Worm (Caenorhabditis elegans) whole organism, L1 larva: ENCODE data around the gene srh-24.

ENCODE experiments used
- C04F5.9 ChIP-seq: sonication (generic microtip); optimal IDR thresholded peaks from 2 replicates; lab custom pipeline; 2016; ENCODE audit warnings: missing genetic modification characterization, missing compliant biosample characterization
- C16A3.4 ChIP-seq: fragments of 150-350 bp; optimal IDR thresholded peaks from 2 replicates; lab custom pipeline; 2014; ENCODE audit warnings: missing biosample characterization, missing genetic modification characterization
- C34B4.2 ChIP-seq: sonication (generic microtip); optimal IDR thresholded peaks from 2 replicates; lab custom pipeline; 2017; ENCODE audit warnings: mild to moderate bottlenecking, missing genetic modification characterization, missing compliant biosample characterization
- aly-2 ChIP-seq: fragments of 150-350 bp; optimal IDR thresholded peaks from 2 replicates; lab custom pipeline; 2014; ENCODE audit warnings: missing biosample characterization, missing genetic modification characterization
- blmp-1 ChIP-seq: fragments of 150-350 bp; optimal IDR thresholded peaks from 2 replicates; lab custom pipeline; 2014; ENCODE audit warnings: missing biosample characterization, missing genetic modification characterization
- ceh-82 ChIP-seq, 3 experiments: fragments of 150-350 bp in 1 of 3; sonication (generic microtip) in 2 of 3; optimal IDR thresholded peaks; 2 replicates each; lab custom pipeline; 2014 to 2017; ENCODE audit warnings: missing biosample characterization in 3 of 3, missing genetic modification characterization in 3 of 3
- dsc-1 ChIP-seq: sonication (generic microtip); optimal IDR thresholded peaks from 2 replicates; lab custom pipeline; 2016; ENCODE audit warnings: mild to moderate bottlenecking, missing genetic modification characterization, missing compliant biosample characterization
- efl-1 ChIP-seq, 4 experiments: fragments of 150-350 bp; optimal IDR thresholded peaks in 3 of 4; peaks in 1 of 4; 1 replicate in 1 of 4; 2 replicates in 3 of 4; lab custom pipeline; 2014; ENCODE audit warnings: missing biosample characterization in 2 of 4, missing genetic modification characterization in 2 of 4, missing genetic modification reagents in 2 of 4
- elt-2 ChIP-seq: sonication (generic microtip); optimal IDR thresholded peaks from 2 replicates; lab custom pipeline; 2016; ENCODE audit warnings: missing genetic modification characterization, mild to moderate bottlenecking, inconsistent platforms, missing compliant biosample characterization, missing genetic modification reagents
- elt-3 ChIP-seq, 6 experiments: fragments of 150-350 bp in 1 of 6; sonication (generic microtip); optimal IDR thresholded peaks; 2 replicates each; lab custom pipeline; 2017 to 2018; ENCODE audit warnings: missing biosample characterization in 6 of 6, missing genetic modification characterization in 6 of 6, inconsistent platforms in 1 of 6
- fkh-10 ChIP-seq: sonication (generic microtip); optimal IDR thresholded peaks from 2 replicates; lab custom pipeline; 2017; ENCODE audit warnings: missing biosample characterization, missing genetic modification reagents, missing genetic modification characterization
- fos-1 ChIP-seq: fragments of 150-350 bp; optimal IDR thresholded peaks from 2 replicates; lab custom pipeline; 2014; ENCODE audit warnings: missing biosample characterization, missing genetic modification characterization
- grh-1 ChIP-seq: fragments of 200-800 bp; sonication (Bioruptor generic); IDR thresholded peaks from 2 replicates; pipeline ENCODE4 v1.3.6; 2022; ENCODE audit warnings: missing genetic modification reagents, missing genetic modification characterization, missing compliant biosample characterization
- isw-1 ChIP-seq: fragments of 200-800 bp; sonication (Bioruptor generic); IDR thresholded peaks from 2 replicates; pipeline ENCODE4 v1.3.6; 2022; ENCODE audit warnings: missing genetic modification characterization, missing compliant biosample characterization
- lin-14 ChIP-seq: fragments of 200-800 bp; sonication (Bioruptor generic); optimal IDR thresholded peaks from 2 replicates; lab custom pipeline; 2018; ENCODE audit warnings: mild to moderate bottlenecking, missing genetic modification characterization, moderate library complexity, missing compliant biosample characterization
- lin-15B ChIP-seq: fragments of 150-350 bp; sonication (generic microtip); optimal IDR thresholded peaks from 3 replicates; lab custom pipeline; 2014; ENCODE audit warnings: missing biosample characterization, missing genetic modification characterization
- lin-35 ChIP-seq, 2 experiments: fragments of 150-350 bp; optimal IDR thresholded peaks; 2 replicates each; lab custom pipeline; 2014; ENCODE audit warnings: missing biosample characterization in 2 of 2, missing genetic modification characterization in 2 of 2, missing genetic modification reagents in 2 of 2
- lir-3 ChIP-seq: sonication (generic microtip); optimal IDR thresholded peaks from 2 replicates; lab custom pipeline; 2016; ENCODE audit warnings: mild to moderate bottlenecking, missing genetic modification characterization, moderate library complexity, missing compliant biosample characterization; ENCODE audit not compliant: poor library complexity
- lsy-2 ChIP-seq, 2 experiments: fragments of 150-350 bp; optimal IDR thresholded peaks; 2 replicates each; lab custom pipeline; 2014; ENCODE audit warnings: missing biosample characterization in 2 of 2, missing genetic modification characterization in 2 of 2
- mab-9 ChIP-seq: fragments of 200-800 bp; sonication (Bioruptor generic); IDR thresholded peaks from 2 replicates; pipeline ENCODE4 v1.3.6; 2022; ENCODE audit warnings: missing genetic modification reagents, missing genetic modification characterization, missing compliant biosample characterization
- mdl-1 ChIP-seq, 2 experiments: fragments of 150-350 bp; optimal IDR thresholded peaks; 2 replicates each; lab custom pipeline; 2014 to 2017; ENCODE audit warnings: missing biosample characterization in 2 of 2, missing genetic modification characterization in 2 of 2, inconsistent platforms in 1 of 2
- mep-1 ChIP-seq: fragments of 150-350 bp; optimal IDR thresholded peaks from 2 replicates; lab custom pipeline; 2014; ENCODE audit warnings: missing biosample characterization, missing genetic modification characterization
- nhr-12 ChIP-seq: sonication (generic microtip); optimal IDR thresholded peaks from 2 replicates; lab custom pipeline; 2017; ENCODE audit warnings: missing biosample characterization, missing genetic modification characterization
- nhr-19 ChIP-seq: fragments of 200-800 bp; sonication (Bioruptor generic); conservative IDR thresholded peaks from 2 replicates; pipeline ENCODE4 v1.3.6; 2022; ENCODE audit warnings: missing genetic modification characterization, missing compliant biosample characterization
- nhr-20 ChIP-seq: sonication (generic microtip); optimal IDR thresholded peaks from 2 replicates; lab custom pipeline; 2016; ENCODE audit warnings: mild to moderate bottlenecking, missing genetic modification characterization, missing compliant biosample characterization
- nhr-47 ChIP-seq: sonication (generic microtip); optimal IDR thresholded peaks from 2 replicates; lab custom pipeline; 2016; ENCODE audit warnings: mild to moderate bottlenecking, missing genetic modification characterization, moderate library complexity, missing compliant biosample characterization
- nhr-71 ChIP-seq: sonication (generic microtip); optimal IDR thresholded peaks from 2 replicates; lab custom pipeline; 2016; ENCODE audit warnings: mild to moderate bottlenecking, missing genetic modification characterization, moderate library complexity, missing compliant biosample characterization
- nhr-85 ChIP-seq: sonication (generic microtip); peaks from one replicate; lab custom pipeline; 2016; ENCODE audit warnings: missing genetic modification characterization, inconsistent platforms, missing compliant biosample characterization
- nhr-90 ChIP-seq: sonication (generic microtip); optimal IDR thresholded peaks from 2 replicates; lab custom pipeline; 2016; ENCODE audit warnings: mild to moderate bottlenecking, missing genetic modification characterization, missing compliant biosample characterization; ENCODE audit not compliant: poor library complexity
- pqm-1 ChIP-seq: sonication (generic microtip); optimal IDR thresholded peaks from 3 replicates; lab custom pipeline; 2017; ENCODE audit warnings: missing biosample characterization, missing genetic modification characterization
- rnt-1 ChIP-seq: sonication (generic microtip); optimal IDR thresholded peaks from 2 replicates; lab custom pipeline; 2016; ENCODE audit warnings: mild to moderate bottlenecking, missing genetic modification characterization, moderate library complexity, missing compliant biosample characterization
- snpc-4 ChIP-seq: fragments of 150-350 bp; optimal IDR thresholded peaks from 2 replicates; lab custom pipeline; 2014; ENCODE audit warnings: missing biosample characterization, missing genetic modification characterization
- snu-23 ChIP-seq: sonication (generic microtip); optimal IDR thresholded peaks from 2 replicates; lab custom pipeline; 2016; ENCODE audit warnings: missing genetic modification characterization, missing compliant biosample characterization
- sup-37 ChIP-seq: fragments of 200-800 bp; sonication (Bioruptor generic); optimal IDR thresholded peaks from 2 replicates; lab custom pipeline; 2018; ENCODE audit warnings: mild to moderate bottlenecking, missing genetic modification characterization, missing compliant biosample characterization
- swsn-7 ChIP-seq: sonication (generic microtip); optimal IDR thresholded peaks from 2 replicates; lab custom pipeline; 2016; ENCODE audit warnings: missing genetic modification characterization, missing compliant biosample characterization
- unc-130 ChIP-seq: fragments of 150-350 bp; optimal IDR thresholded peaks from 2 replicates; lab custom pipeline; 2017; ENCODE audit warnings: missing biosample characterization, missing genetic modification characterization, inconsistent platforms
- unc-30 ChIP-seq: sonication (generic microtip); optimal IDR thresholded peaks from 2 replicates; lab custom pipeline; 2017; ENCODE audit warnings: missing biosample characterization, missing genetic modification characterization
- unc-86 ChIP-seq: sonication (generic microtip); optimal IDR thresholded peaks from 2 replicates; lab custom pipeline; 2016; ENCODE audit warnings: missing genetic modification characterization, missing compliant biosample characterization
- vab-15 ChIP-seq: sonication (generic microtip); optimal IDR thresholded peaks from 2 replicates; lab custom pipeline; 2017; ENCODE audit warnings: missing genotype, mild to moderate bottlenecking, missing genetic modification characterization, missing compliant biosample characterization

Gene srh-24

ce11 chrV:14003587-14004156 is 42.9 kb upstream of the srh-24 start:
- peak in 1 of 3 experiments; percentile 26 for TF ChIP-seq ceh-82 (tag; optimal IDR thresholded peaks at IDR 0.05; lab: Kevin White, UChicago)
- peak; percentile 4 for TF ChIP-seq unc-130 (tag; lab: Kevin White, UChicago)
- TF ChIP-seq dsc-1: peak; percentile 39
- no peak for TF ChIP-seq nhr-90
- peak; percentile 39 for TF ChIP-seq rnt-1 (tag; lab: Kevin White, UChicago)
- TF ChIP-seq fkh-10 (GFP tag; lab: Kevin White, UChicago): peak; percentile 45
- TF ChIP-seq lin-14: peak; percentile 70
- TF ChIP-seq snu-23 (GFP tag; lab: Kevin White, UChicago): peak; percentile 1
- peak; percentile 14 for TF ChIP-seq mep-1
- TF ChIP-seq C16A3.4: peak; percentile 2
- no peak for TF ChIP-seq C04F5.9 (tag; lab: Kevin White, UChicago)
- no peak for TF ChIP-seq C34B4.2 (tag; lab: Kevin White, UChicago)
- TF ChIP-seq nhr-19 (GFP tag; lab: Robert Waterston, UW): peak; percentile 22
- peak; percentile 12; the same call in 1 of the 2 replicates for TF ChIP-seq mab-9 (GFP tag; lab: Robert Waterston, UW)
- TF ChIP-seq vab-15 (tag; lab: Kevin White, UChicago): no peak
- no peak for TF ChIP-seq fos-1 (tag; lab: Kevin White, UChicago)
- TF ChIP-seq lsy-2 (tag; optimal IDR thresholded peaks at IDR 0.05; lab: Kevin White, UChicago): peak in 1 of 2 experiments; percentile 36
- no peak for TF ChIP-seq unc-86

DNA sequence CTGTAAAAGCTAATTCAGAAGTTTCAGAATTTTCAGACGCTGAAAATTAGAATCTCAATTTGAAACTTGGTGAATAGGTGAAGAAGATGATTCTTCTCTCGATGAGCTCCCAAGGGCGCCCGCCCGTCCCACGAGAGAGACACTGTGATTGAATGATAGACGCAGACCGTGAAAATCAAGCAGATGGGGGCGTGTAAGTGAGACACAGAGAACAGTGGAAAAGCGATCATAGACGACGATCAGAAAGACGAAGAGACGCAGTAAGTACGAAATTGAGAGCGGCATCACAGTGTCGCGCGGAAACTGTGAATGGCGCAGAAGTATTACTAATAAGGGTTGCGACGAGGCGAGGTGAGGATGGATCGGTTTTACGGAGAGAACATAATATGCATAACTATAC is 41.6 kb upstream of the srh-24 start:
- TF ChIP-seq nhr-12 (tag; lab: Kevin White, UChicago) (no peak), lsy-2 (tag; optimal IDR thresholded peaks at IDR 0.05; lab: Kevin White, UChicago) (peak in 1 of 2 experiments; percentile 17), blmp-1 (tag; lab: Kevin White, UChicago) (peak; percentile 74), unc-30 (no peak), sup-37 (GFP tag; lab: Kevin White, UChicago) (no peak), rnt-1 (tag; lab: Kevin White, UChicago) (peak; percentile 42), lin-14 (peak; percentile 40), dsc-1 (peak; percentile 45), nhr-90 (no peak), swsn-7 (tag; lab: Kevin White, UChicago) (peak; percentile 2), elt-3 (tag; optimal IDR thresholded peaks at IDR 0.05; lab: Kevin White, UChicago) (no peak), grh-1 (GFP tag; lab: Robert Waterston, UW) (no peak), mep-1 (peak; percentile 37), C34B4.2 (tag; lab: Kevin White, UChicago) (no peak), snu-23 (GFP tag; lab: Kevin White, UChicago) (peak; percentile 53), elt-2 (tag; lab: Kevin White, UChicago) (no peak), lin-15B (no peak), isw-1 (no peak), C04F5.9 (tag; lab: Kevin White, UChicago) (no peak), C16A3.4 (no peak), nhr-85 (tag; lab: Kevin White, UChicago) (peak; percentile 23), fkh-10 (GFP tag; lab: Kevin White, UChicago) (no peak), unc-130 (tag; lab: Kevin White, UChicago) (peak; percentile 8), lin-35 (GFP tag; optimal IDR thresholded peaks at IDR 0.05; lab: Kevin White, UChicago) (peak in 1 of 2 experiments; percentile 42), nhr-71 (tag; lab: Kevin White, UChicago) (peak; percentile 32), nhr-47 (tag; lab: Kevin White, UChicago) (peak; percentile 7), nhr-20 (tag; lab: Kevin White, UChicago) (peak; percentile 18), efl-1 (optimal IDR thresholded peaks at IDR 0.05; lab: Kevin White, UChicago) (peak; percentile 23 to 36), efl-1 (GFP tag; optimal IDR thresholded peaks at IDR 0.05 in 1 of 2; lab: Kevin White, UChicago) (peak in 1 of 2 experiments; percentile 92), pqm-1 (no peak), aly-2 (no peak), mdl-1 (tag; optimal IDR thresholded peaks at IDR 0.05; lab: Kevin White, UChicago) (peak in 1 of 2 experiments; percentile 0), snpc-4 (tag; lab: Kevin White, UChicago) (no peak), lir-3 (no peak)
